Fruit fly (Drosophila melanogaster): Measurements from ENCODE around the gene eIF2A.

eIF2A gene

DNA sequence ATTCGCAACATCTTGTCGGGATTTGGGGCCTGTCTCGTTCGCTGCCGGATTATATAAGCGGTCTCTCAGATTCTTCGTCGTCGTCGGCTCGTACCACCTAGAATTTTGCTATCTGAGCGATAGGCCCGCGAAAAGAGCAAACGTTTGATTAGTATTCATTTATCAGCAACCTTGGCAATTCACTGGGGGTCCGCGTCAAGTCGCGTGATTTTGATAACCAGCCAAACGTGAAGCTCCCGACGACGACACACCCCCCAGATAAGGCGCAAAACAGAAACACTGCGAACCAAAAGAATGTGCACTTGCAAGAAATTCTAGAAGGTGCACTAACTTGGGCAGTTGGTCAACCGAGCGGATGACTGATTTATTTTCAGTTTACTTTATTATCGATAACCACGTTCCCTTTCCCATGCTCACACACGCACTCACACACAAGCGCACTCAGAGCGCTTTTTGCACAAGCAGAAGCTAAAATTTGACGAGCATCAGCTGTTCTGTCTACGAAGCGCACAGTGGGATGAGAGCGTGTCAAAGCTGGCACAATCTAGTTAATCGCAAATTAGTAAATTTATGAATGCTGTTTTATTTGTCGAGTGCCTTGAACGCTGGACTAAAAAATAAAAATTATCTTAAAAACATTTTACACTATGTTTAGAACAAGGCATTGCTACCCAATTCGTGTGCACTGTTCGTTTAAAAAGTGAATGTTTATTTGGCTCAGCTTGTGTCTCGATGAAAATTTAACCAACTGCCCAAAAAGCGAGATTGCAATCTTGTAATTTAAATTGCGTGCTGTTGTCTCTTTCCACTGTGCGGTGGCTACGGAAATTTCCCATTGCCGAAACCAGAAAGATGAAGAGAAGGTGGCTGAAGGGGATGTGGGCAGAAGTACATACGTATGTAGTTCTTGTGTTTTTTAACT is 15.4 kb downstream of the eIF2A start (continued):
- peak; percentile 77 for TF ChIP-seq Dbx (GFP tag; IDR thresholded peaks at IDR 0.05)
- peak; percentile 84 for TF ChIP-seq CG8089 (GFP tag; optimal IDR thresholded peaks at IDR 0.05)
- peak; percentile 87 for TF ChIP-seq CG9215 (GFP tag; IDR thresholded peaks at IDR 0.05)
- TF ChIP-seq CG4404 (GFP tag; IDR thresholded peaks at IDR 0.05) = peak; percentile 80
- TF ChIP-seq jigr1 (GFP tag; IDR thresholded peaks at IDR 0.05) = peak; percentile 89
- peak; percentile 82 for TF ChIP-seq dmrt11E (tag; optimal IDR thresholded peaks at IDR 0.05)
- peak; percentile 75 for TF ChIP-seq CG6272 (GFP tag; IDR thresholded peaks at IDR 0.05)
- peak; percentile 84 for TF ChIP-seq grn (GFP tag; optimal IDR thresholded peaks at IDR 0.05)
- TF ChIP-seq Atf6 (GFP tag; IDR thresholded peaks at IDR 0.05) = peak; percentile 93
- peak; percentile 87 for TF ChIP-seq esg (GFP tag; conservative IDR thresholded peaks at IDR 0.05)
- peak; percentile 86 for TF ChIP-seq otp (GFP tag; IDR thresholded peaks at IDR 0.05)
- peak; percentile 70 for TF ChIP-seq CG13123 (GFP tag; optimal IDR thresholded peaks at IDR 0.05)
- peak; percentile 69 for TF ChIP-seq CG17186 (GFP tag; optimal IDR thresholded peaks at IDR 0.05)
- peak; percentile 90 for TF ChIP-seq CG5953 (GFP tag; IDR thresholded peaks at IDR 0.05)
- TF ChIP-seq slp2 (GFP tag; optimal IDR thresholded peaks at IDR 0.05) = peak; percentile 95
- peak; percentile 49 for TF ChIP-seq CG13287 (GFP tag; IDR thresholded peaks at IDR 0.05; ENCODE audit: partially characterized antibody)
- TF ChIP-seq corto (GFP tag; optimal IDR thresholded peaks at IDR 0.05) = peak; percentile 86
- TF ChIP-seq her (GFP tag; optimal IDR thresholded peaks at IDR 0.05) = peak; percentile 73
- TF ChIP-seq CG3847 (GFP tag; IDR thresholded peaks at IDR 0.05) = peak; percentile 88
- peak; percentile 82 for TF ChIP-seq CG8944 (GFP tag; optimal IDR thresholded peaks at IDR 0.05)
- TF ChIP-seq CG11696 (GFP tag; IDR thresholded peaks at IDR 0.05) = peak; percentile 83
- TF ChIP-seq CG8765 (GFP tag; IDR thresholded peaks at IDR 0.05) = peak; percentile 61; the same call in 1 of the 2 replicates
- TF ChIP-seq CG1529 (GFP tag; optimal IDR thresholded peaks at IDR 0.05) = peak; percentile 90
- TF ChIP-seq CG10366 (GFP tag; IDR thresholded peaks at IDR 0.05) = peak; percentile 88
- peak; percentile 95 for TF ChIP-seq CG7839 (tag; optimal IDR thresholded peaks at IDR 0.05)
- peak; percentile 82 for TF ChIP-seq fd64A (GFP tag; optimal IDR thresholded peaks at IDR 0.05)
- peak; percentile 95 for TF ChIP-seq CG11504 (tag; optimal IDR thresholded peaks at IDR 0.05)
- peak; percentile 76 for TF ChIP-seq CG11085 (GFP tag; IDR thresholded peaks at IDR 0.05)
- TF ChIP-seq CG4730 (GFP tag; IDR thresholded peaks at IDR 0.05) = peak; percentile 86
- TF ChIP-seq gro (GFP tag; optimal IDR thresholded peaks at IDR 0.05) = peak; percentile 96
- TF ChIP-seq unpg (GFP tag; optimal IDR thresholded peaks at IDR 0.05) = peak; percentile 93
- peak; percentile 93 for TF ChIP-seq pb (GFP tag; optimal IDR thresholded peaks at IDR 0.05)
- TF ChIP-seq nau (GFP tag; optimal IDR thresholded peaks at IDR 0.05) = peak; percentile 95
- TF ChIP-seq CG12769 (tag; optimal IDR thresholded peaks at IDR 0.05) = peak; percentile 88
- TF ChIP-seq seq (GFP tag; IDR thresholded peaks at IDR 0.05) = peak; percentile 92
- peak; percentile 82 for TF ChIP-seq NC2α (GFP tag; optimal IDR thresholded peaks at IDR 0.05)
- TF ChIP-seq Hmx (GFP tag; optimal IDR thresholded peaks at IDR 0.05) = peak; percentile 89
- peak; percentile 93 for TF ChIP-seq ci (GFP tag; IDR thresholded peaks at IDR 0.05)
- peak; percentile 66 for TF ChIP-seq CG3065 (GFP tag; optimal IDR thresholded peaks at IDR 0.05)
- peak; percentile 92 for TF ChIP-seq Xbp1 (GFP tag; optimal IDR thresholded peaks at IDR 0.05)
- peak; percentile 16 for TF ChIP-seq MTF-1 (GFP tag; optimal IDR thresholded peaks at IDR 0.05; ENCODE audit: borderline replicate concordance)
- no peak for TF ChIP-seq Dfd (GFP tag; optimal IDR thresholded peaks at IDR 0.05)
- TF ChIP-seq zf30C (GFP tag; optimal IDR thresholded peaks at IDR 0.05) = no peak
- TF ChIP-seq CG3407 (GFP tag; optimal IDR thresholded peaks at IDR 0.05) = peak; percentile 81
- TF ChIP-seq tio (GFP tag; optimal IDR thresholded peaks at IDR 0.05) = peak; percentile 95
- TF ChIP-seq Med (GFP tag) = peak; percentile 99
- TF ChIP-seq pho (GFP tag; optimal IDR thresholded peaks at IDR 0.05) = peak; percentile 93
- TF ChIP-seq Side (GFP tag; optimal IDR thresholded peaks at IDR 0.05) = peak; percentile 89
- peak; percentile 96 for TF ChIP-seq CG18262 (tag; optimal IDR thresholded peaks at IDR 0.05)
